Worm (Caenorhabditis elegans) whole organism, L3 larva: ENCODE data around the gene F11E6.10.

ENCODE experiments used
- R02D3.7 ChIP-seq: fragments of 150-350 bp; optimal IDR thresholded peaks from 2 replicates; lab custom pipeline; 2014; ENCODE audit warnings: missing biosample characterization, missing genetic modification characterization
- ZK546.5 ChIP-seq: sonication (generic microtip); optimal IDR thresholded peaks from 2 replicates; lab custom pipeline; 2017; ENCODE audit warnings: missing biosample characterization, missing genetic modification characterization
- ceh-16 ChIP-seq: sonication (generic microtip); optimal IDR thresholded peaks from 2 replicates; lab custom pipeline; 2017; ENCODE audit warnings: missing biosample characterization, missing genetic modification characterization
- ceh-28 ChIP-seq: fragments of 150-350 bp; optimal IDR thresholded peaks from 2 replicates; lab custom pipeline; 2014; ENCODE audit warnings: missing biosample characterization, missing genetic modification reagents, missing genetic modification characterization
- ceh-82 ChIP-seq: fragments of 150-350 bp; optimal IDR thresholded peaks from 2 replicates; lab custom pipeline; 2014; ENCODE audit warnings: missing biosample characterization, missing genetic modification characterization
- ceh-9 ChIP-seq: sonication (generic microtip); optimal IDR thresholded peaks from 2 replicates; lab custom pipeline; 2018; ENCODE audit warnings: missing biosample characterization, missing genetic modification characterization
- daf-12 ChIP-seq: fragments of 150-350 bp; optimal IDR thresholded peaks from 2 replicates; lab custom pipeline; 2014; ENCODE audit warnings: missing biosample characterization, missing genetic modification reagents, missing genetic modification characterization
- egl-27 ChIP-seq: sonication (generic microtip); optimal IDR thresholded peaks from 4 replicates; lab custom pipeline; 2017; ENCODE audit warnings: missing biosample characterization, missing genetic modification reagents, missing genetic modification characterization
- egl-5 ChIP-seq: fragments of 150-350 bp; optimal IDR thresholded peaks from 2 replicates; lab custom pipeline; 2017; ENCODE audit warnings: missing biosample characterization, missing genetic modification reagents, missing genetic modification characterization, inconsistent platforms
- elt-2 ChIP-seq: sonication (generic microtip); optimal IDR thresholded peaks from 2 replicates; lab custom pipeline; 2016; ENCODE audit warnings: missing genetic modification reagents, mild to moderate bottlenecking, missing genetic modification characterization, missing compliant biosample characterization
- elt-3 ChIP-seq, 3 experiments: fragments of 150-350 bp in 1 of 3; sonication (generic microtip) in 2 of 3; optimal IDR thresholded peaks; 2 replicates in 2 of 3; 4 replicates in 1 of 3; lab custom pipeline; 2014 to 2017; ENCODE audit warnings: missing biosample characterization in 3 of 3, missing genetic modification characterization in 3 of 3
- fkh-10 ChIP-seq: sonication (generic microtip); optimal IDR thresholded peaks from 2 replicates; lab custom pipeline; 2017; ENCODE audit warnings: missing biosample characterization, missing genetic modification reagents, missing genetic modification characterization
- fos-1 ChIP-seq: fragments of 150-350 bp; optimal IDR thresholded peaks from 2 replicates; lab custom pipeline; 2014; ENCODE audit warnings: missing biosample characterization, missing genetic modification characterization
- hmg-11 ChIP-seq: sonication (generic microtip); optimal IDR thresholded peaks from 2 replicates; lab custom pipeline; 2016; ENCODE audit warnings: missing genetic modification characterization, missing compliant biosample characterization
- lin-39 ChIP-seq: fragments of 150-350 bp; optimal IDR thresholded peaks from 2 replicates; lab custom pipeline; 2018; ENCODE audit warnings: missing biosample characterization, missing genetic modification reagents, missing genetic modification characterization
- lsy-12 ChIP-seq: sonication (generic microtip); optimal IDR thresholded peaks from 2 replicates; lab custom pipeline; 2016; ENCODE audit warnings: mild to moderate bottlenecking, missing genetic modification characterization, missing compliant biosample characterization
- mdl-1 ChIP-seq: fragments of 150-350 bp; optimal IDR thresholded peaks from 2 replicates; lab custom pipeline; 2014; ENCODE audit warnings: missing biosample characterization, missing genetic modification characterization
- mml-1 ChIP-seq: fragments of 150-350 bp; sonication (generic microtip); optimal IDR thresholded peaks from 3 replicates; lab custom pipeline; 2014; ENCODE audit warnings: missing biosample characterization, missing genetic modification characterization
- nfya-1 ChIP-seq: sonication (generic microtip); optimal IDR thresholded peaks from 2 replicates; lab custom pipeline; 2017; ENCODE audit warnings: missing genetic modification characterization, mild to moderate bottlenecking, missing compliant biosample characterization, antibody characterized with exemption, moderate library complexity; ENCODE audit not compliant: insufficient read depth
- nhr-11 ChIP-seq: fragments of 150-350 bp; optimal IDR thresholded peaks from 2 replicates; lab custom pipeline; 2014; ENCODE audit warnings: missing biosample characterization, missing genetic modification characterization
- nhr-23 ChIP-seq: fragments of 150-350 bp; optimal IDR thresholded peaks from 2 replicates; lab custom pipeline; 2014; ENCODE audit warnings: missing biosample characterization, missing genetic modification reagents, missing genetic modification characterization
- nhr-237 ChIP-seq: fragments of 150-350 bp; optimal IDR thresholded peaks from 2 replicates; lab custom pipeline; 2014; ENCODE audit warnings: missing biosample characterization, missing genetic modification characterization
- nhr-25 ChIP-seq: sonication (generic microtip); optimal IDR thresholded peaks from 2 replicates; lab custom pipeline; 2017; ENCODE audit warnings: missing biosample characterization, missing genetic modification characterization
- nhr-43 ChIP-seq: sonication (generic microtip); optimal IDR thresholded peaks from 2 replicates; lab custom pipeline; 2016; ENCODE audit warnings: mild to moderate bottlenecking, missing genetic modification characterization, missing compliant biosample characterization; ENCODE audit not compliant: poor library complexity, severe bottlenecking
- nhr-67 ChIP-seq: fragments of 150-350 bp; optimal IDR thresholded peaks from 2 replicates; lab custom pipeline; 2014; ENCODE audit warnings: missing biosample characterization, missing genetic modification characterization
- nhr-76 ChIP-seq: fragments of 150-350 bp; sonication (generic microtip); optimal IDR thresholded peaks from 5 replicates; lab custom pipeline; 2014; ENCODE audit warnings: missing biosample characterization, missing genetic modification characterization
- pha-4 ChIP-seq: fragments of 150-350 bp; optimal IDR thresholded peaks from 2 replicates; lab custom pipeline; 2014; ENCODE audit warnings: missing biosample characterization, missing genetic modification reagents, missing genetic modification characterization
- tbx-2 ChIP-seq: sonication (generic microtip); optimal IDR thresholded peaks from 2 replicates; lab custom pipeline; 2016; ENCODE audit warnings: mild to moderate bottlenecking, missing genetic modification characterization, missing compliant biosample characterization
- unc-39 ChIP-seq: sonication (generic microtip); optimal IDR thresholded peaks from 4 replicates; lab custom pipeline; 2017; ENCODE audit warnings: missing biosample characterization, missing genetic modification characterization
- ztf-11 ChIP-seq: fragments of 150-350 bp; optimal IDR thresholded peaks from 2 replicates; lab custom pipeline; 2014; ENCODE audit warnings: missing biosample characterization, missing genetic modification characterization

The F11E6.10 gene

ce11 chrIV:17427423-17427822 lies 35.5 kb downstream of the F11E6.10 start, which contains the start of gene C06A12.3:
Gene C06A12.3 (plus strand): TSS chrIV:17427723.
- no peak for TF ChIP-seq nhr-76 (tag; lab: Kevin White, UChicago)
- no peak for TF ChIP-seq tbx-2 (tag; lab: Kevin White, UChicago)
- no peak for TF ChIP-seq nhr-67
- no peak for TF ChIP-seq daf-12
- TF ChIP-seq mdl-1 (tag; lab: Kevin White, UChicago), result no peak
- no peak for TF ChIP-seq nhr-237

- TF ChIP-seq fkh-10, result no peak
- peak; percentile 50 for TF ChIP-seq pha-4
- TF ChIP-seq ceh-82, result no peak
- no peak for TF ChIP-seq egl-27 (tag; lab: Kevin White, UChicago)
- peak; percentile 31 for TF ChIP-seq hmg-11 (tag; lab: Kevin White, UChicago)
- no peak for TF ChIP-seq fos-1 (tag; lab: Kevin White, UChicago)
- peak; percentile 9 for TF ChIP-seq lin-39 (tag; lab: Kevin White, UChicago)
- TF ChIP-seq nhr-25, result no peak
- TF ChIP-seq ceh-28, result no peak
These were observed 36.0 kb downstream of the F11E6.10 start for ce11 chrIV:17426970-17427369.

- no peak for TF ChIP-seq nhr-23
- no peak for TF ChIP-seq nhr-25
- TF ChIP-seq ztf-11 (tag; lab: Kevin White, UChicago), result no peak
- no peak for TF ChIP-seq lsy-12 (tag; lab: Kevin White, UChicago)
- no peak for TF ChIP-seq R02D3.7 (tag; lab: Kevin White, UChicago)
- TF ChIP-seq mml-1, result no peak
- no peak for TF ChIP-seq ceh-28
- TF ChIP-seq egl-5 (tag; lab: Kevin White, UChicago), result no peak
- TF ChIP-seq fos-1 (tag; lab: Kevin White, UChicago), result no peak
- no peak for TF ChIP-seq ZK546.5 (tag; lab: Kevin White, UChicago)
- TF ChIP-seq nfya-1 (tag; lab: Kevin White, UChicago), result no peak
- TF ChIP-seq mdl-1 (tag; lab: Kevin White, UChicago), result no peak
- no peak for TF ChIP-seq ceh-16 (tag; lab: Kevin White, UChicago)
- TF ChIP-seq unc-39 (tag; lab: Kevin White, UChicago), result no peak
- no peak for TF ChIP-seq nhr-237
- no peak for TF ChIP-seq nhr-43
- TF ChIP-seq nhr-11 (tag; lab: Kevin White, UChicago), result no peak
- TF ChIP-seq elt-3 (tag; optimal IDR thresholded peaks at IDR 0.05; lab: Kevin White, UChicago), result no peak
These were observed 45.2 kb downstream of the F11E6.10 start, which contains the start of gene npr-26 for ce11 chrIV:17417723-17418122. Gene npr-26 (minus strand): TSS chrIV:17417823.

DNA sequence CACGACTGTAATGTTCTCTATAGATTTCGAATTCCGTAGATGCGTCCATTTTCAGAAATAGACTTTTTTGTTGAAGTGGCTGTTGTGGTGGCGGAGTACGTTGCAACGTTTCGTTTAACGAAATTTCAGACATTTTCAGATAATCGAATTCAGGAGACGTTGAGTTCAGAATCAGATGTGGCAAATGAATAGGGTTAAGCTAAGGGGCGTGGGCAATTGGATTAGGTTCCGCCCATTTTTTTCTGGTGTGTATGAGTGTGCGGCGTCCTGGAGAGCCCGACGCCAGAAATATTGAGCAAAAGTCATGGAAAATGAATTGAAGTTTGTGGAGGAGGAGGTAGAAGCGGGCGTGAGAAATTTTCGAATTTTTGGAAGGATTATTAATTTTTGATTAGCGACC lies 49.6 kb downstream of the F11E6.10 start:
- TF ChIP-seq pha-4 (no peak), nhr-76 (tag; lab: Kevin White, UChicago) (no peak), nhr-237 (no peak), R02D3.7 (tag; lab: Kevin White, UChicago) (no peak), hmg-11 (tag; lab: Kevin White, UChicago) (no peak), ceh-16 (tag; lab: Kevin White, UChicago) (no peak), elt-2 (tag; lab: Kevin White, UChicago) (no peak), tbx-2 (tag; lab: Kevin White, UChicago) (no peak), ceh-82 (no peak), ceh-9 (no peak)
- TF ChIP-seq, all 47 proteins: peak for 0
